Worm (Caenorhabditis elegans): ENCODE results near the gene F47B8.3.

The F47B8.3 gene

ce11 chrV:14333116-14333515, 10.3 kb upstream of the F47B8.3 start, which contains the start of gene srm-4:
Gene srm-4 (plus strand): TSS chrV:14333416.
- TF ChIP-seq ttx-3 (tag; optimal IDR thresholded peaks at IDR 0.05) = no peak
- TF ChIP-seq ceh-6 (GFP tag; optimal IDR thresholded peaks at IDR 0.05) = no peak
- TF ChIP-seq ceh-22 (tag; optimal IDR thresholded peaks at IDR 0.05) = no peak
- no peak for TF ChIP-seq zip-5 (tag; optimal IDR thresholded peaks at IDR 0.05)
- TF ChIP-seq madf-2 (tag; optimal IDR thresholded peaks at IDR 0.05) = no peak
- no peak for TF ChIP-seq unc-55 (GFP tag; optimal IDR thresholded peaks at IDR 0.05)
- no peak for TF ChIP-seq npax-4 (tag; optimal IDR thresholded peaks at IDR 0.05)
- TF ChIP-seq pax-1 (tag; optimal IDR thresholded peaks at IDR 0.05) = no peak
- no peak for TF ChIP-seq sox-4 (tag; optimal IDR thresholded peaks at IDR 0.05)
- TF ChIP-seq dve-1 (tag; optimal IDR thresholded peaks at IDR 0.05) = no peak
- no peak for TF ChIP-seq hlh-6 (tag; optimal IDR thresholded peaks at IDR 0.05)
- no peak for TF ChIP-seq unc-3 (GFP tag; conservative IDR thresholded peaks at IDR 0.05)
- no peak for TF ChIP-seq unc-3 (tag; optimal IDR thresholded peaks at IDR 0.05)
- TF ChIP-seq ahr-1 (tag; optimal IDR thresholded peaks at IDR 0.05) = no peak
- no peak for TF ChIP-seq lin-11 (tag; optimal IDR thresholded peaks at IDR 0.05)
- no peak for TF ChIP-seq mec-3 (tag; optimal IDR thresholded peaks at IDR 0.05; ENCODE audit: borderline replicate concordance)
- TF ChIP-seq hlh-13 (GFP tag; optimal IDR thresholded peaks at IDR 0.05) = no peak
- TF ChIP-seq fkh-6 (tag; optimal IDR thresholded peaks at IDR 0.05) = no peak

ce11 chrV:14331477-14331876, 8.7 kb upstream of the F47B8.3 start, which contains the start of gene F47B8.8:
Gene F47B8.8 (plus strand): TSS chrV:14331733.
- TF ChIP-seq unc-86 (tag; optimal IDR thresholded peaks at IDR 0.05) (no peak), hlh-13 (GFP tag; optimal IDR thresholded peaks at IDR 0.05) (no peak), T23F11.4 (GFP tag; optimal IDR thresholded peaks at IDR 0.05) (no peak), dmd-4 (tag; optimal IDR thresholded peaks at IDR 0.05; ENCODE audit: borderline replicate concordance) (no peak), elt-4 (tag; optimal IDR thresholded peaks at IDR 0.05) (no peak), hlh-15 (tag; optimal IDR thresholded peaks at IDR 0.05) (no peak), K02D7.2 (tag; optimal IDR thresholded peaks at IDR 0.05) (no peak), pag-3 (tag; optimal IDR thresholded peaks at IDR 0.05; ENCODE audit: borderline replicate concordance) (no peak), K09A11.1 (tag; optimal IDR thresholded peaks at IDR 0.05; ENCODE audit: insufficient read depth) (no peak), ref-2 (tag; optimal IDR thresholded peaks at IDR 0.05) (no peak), rnt-1 (tag; optimal IDR thresholded peaks at IDR 0.05) (no peak), ztf-16 (tag; optimal IDR thresholded peaks at IDR 0.05) (no peak)

ce11 chrV:14328806-14329205, 6.0 kb upstream of the F47B8.3 start, which contains the start of gene pepm-1:
Gene pepm-1 (plus strand): TSS chrV:14329106.
- TF ChIP-seq K02D7.2 (tag; optimal IDR thresholded peaks at IDR 0.05) (no peak), T23F11.4 (GFP tag; optimal IDR thresholded peaks at IDR 0.05) (no peak), ama-1 (optimal IDR thresholded peaks at IDR 0.05) (no peak), npax-4 (tag; optimal IDR thresholded peaks at IDR 0.05) (no peak), ceh-34 (tag; optimal IDR thresholded peaks at IDR 0.05) (no peak), mec-3 (tag; optimal IDR thresholded peaks at IDR 0.05; ENCODE audit: borderline replicate concordance) (no peak), sox-4 (tag; optimal IDR thresholded peaks at IDR 0.05) (no peak), nhr-11 (tag; optimal IDR thresholded peaks at IDR 0.05) (no peak), ref-2 (tag; optimal IDR thresholded peaks at IDR 0.05) (no peak), zip-5 (tag; optimal IDR thresholded peaks at IDR 0.05) (no peak)

ce11 chrV:14327776-14328175, 5.0 kb upstream of the F47B8.3 start, which contains the start of gene F47B8.5:
Gene F47B8.5 (minus strand): TSS chrV:14327876.
- TF ChIP-seq tbx-2 (tag; optimal IDR thresholded peaks at IDR 0.05) (no peak), pqm-1 (tag; optimal IDR thresholded peaks at IDR 0.05) (no peak)

Measured in whole organism, late embryonic.